Fruit fly (Drosophila melanogaster): Measurements from ENCODE around the gene CG46320.

DNA sequence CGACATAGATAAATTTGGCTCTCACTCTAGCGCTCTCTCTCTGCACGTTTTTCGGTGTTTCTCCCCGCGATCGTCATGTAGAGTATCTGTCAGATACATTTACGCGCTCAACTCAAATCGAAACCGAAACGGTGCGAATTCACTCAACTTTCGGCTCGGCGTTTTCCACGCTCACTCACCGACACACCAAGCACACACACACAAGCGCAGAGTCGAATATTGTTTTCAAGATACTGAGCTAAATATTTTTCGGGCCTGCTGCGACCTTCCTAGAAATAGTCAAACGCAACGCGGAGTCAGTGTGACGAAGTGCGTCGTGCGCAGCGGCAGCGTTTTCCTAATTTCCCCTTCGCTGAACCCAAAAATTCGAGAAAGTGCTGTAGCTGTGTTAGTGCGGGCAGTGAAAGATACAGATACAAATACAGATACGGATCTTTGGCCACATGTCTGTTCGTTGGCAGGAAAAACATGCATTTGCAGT lies 9.5 kb upstream of the CG46320 start, which contains the start of gene lin-28:
- TF ChIP-seq repo (GFP tag; optimal IDR thresholded peaks at IDR 0.05) (no peak), HmgD (GFP tag; optimal IDR thresholded peaks at IDR 0.05) (peak; percentile 14), Deaf1 (tag; optimal IDR thresholded peaks at IDR 0.05) (peak; percentile 88), CG11398 (GFP tag; optimal IDR thresholded peaks at IDR 0.05) (peak; percentile 25), D (optimal IDR thresholded peaks at IDR 0.05) (peak; percentile 83), D (GFP tag; optimal IDR thresholded peaks at IDR 0.05) (no peak), Nf-YC (tag; optimal IDR thresholded peaks at IDR 0.05) (peak; percentile 82), Fer3 (tag; optimal IDR thresholded peaks at IDR 0.05) (no peak), CG15073 (GFP tag; optimal IDR thresholded peaks at IDR 0.05) (no peak), psq (GFP tag; optimal IDR thresholded peaks at IDR 0.05) (no peak), hb (GFP tag; IDR thresholded peaks at IDR 0.05; ENCODE audit: partially characterized antibody) (no peak), Doc3 (GFP tag; IDR thresholded peaks at IDR 0.05; ENCODE audit: partially characterized antibody) (no peak), Hand (GFP tag; optimal IDR thresholded peaks at IDR 0.05) (no peak)
